Worm (Caenorhabditis elegans) whole organism, early embryonic: ENCODE data around the gene sbp-1.

Experiments
- B0310.2 ChIP-seq: sonication (generic microtip); optimal IDR thresholded peaks from 2 replicates; lab custom pipeline; 2016; ENCODE audit warnings: mild to moderate bottlenecking, missing genetic modification characterization, missing compliant biosample characterization
- F13C5.2 ChIP-seq: sonication (generic microtip); optimal IDR thresholded peaks from 2 replicates; lab custom pipeline; 2017; ENCODE audit warnings: mild to moderate bottlenecking, missing genetic modification characterization, inconsistent platforms, missing compliant biosample characterization
- aly-1 ChIP-seq: sonication (generic microtip); optimal IDR thresholded peaks from 2 replicates; lab custom pipeline; 2016; ENCODE audit warnings: missing genetic modification characterization, missing compliant biosample characterization
- ama-1 ChIP-seq: fragments of 150-350 bp; optimal IDR thresholded peaks from 2 replicates; lab custom pipeline; 2014
- ceh-13 ChIP-seq: fragments of 200-800 bp; sonication (Bioruptor generic); optimal IDR thresholded peaks from 2 replicates; lab custom pipeline; 2018; ENCODE audit warnings: mild to moderate bottlenecking, missing genetic modification characterization, missing compliant biosample characterization
- ceh-36 ChIP-seq: sonication (generic microtip); optimal IDR thresholded peaks from 2 replicates; lab custom pipeline; 2016; ENCODE audit warnings: missing genetic modification characterization, inconsistent platforms, missing compliant biosample characterization
- ets-7 ChIP-seq: sonication (generic microtip); optimal IDR thresholded peaks from 2 replicates; lab custom pipeline; 2016; ENCODE audit warnings: missing genotype, missing genetic modification characterization, missing compliant biosample characterization
- flt-1 ChIP-seq: fragments of 200-800 bp; sonication (Bioruptor generic); IDR thresholded peaks from 2 replicates; pipeline ENCODE4 v1.3.6; 2022; ENCODE audit warnings: missing genetic modification characterization, missing compliant biosample characterization
- hmbx-1 ChIP-seq: sonication (generic microtip); optimal IDR thresholded peaks from 2 replicates; lab custom pipeline; 2016; ENCODE audit warnings: mild to moderate bottlenecking, missing genetic modification characterization, missing compliant biosample characterization
- hmg-4 ChIP-seq: fragments of 200-800 bp; sonication (Bioruptor generic); optimal IDR thresholded peaks from 2 replicates; lab custom pipeline; 2018; ENCODE audit warnings: mild to moderate bottlenecking, missing genetic modification characterization, missing compliant biosample characterization
- hnd-1 ChIP-seq: sonication (generic microtip); optimal IDR thresholded peaks from 2 replicates; lab custom pipeline; 2016; ENCODE audit warnings: missing genetic modification characterization, missing compliant biosample characterization
- pes-1 ChIP-seq: fragments of 200-800 bp; sonication (Bioruptor generic); IDR thresholded peaks from 2 replicates; pipeline ENCODE4 v1.3.6; 2022; ENCODE audit warnings: missing genetic modification reagents, missing genetic modification characterization, missing compliant biosample characterization
- scrt-1 ChIP-seq: fragments of 200-800 bp; sonication (Bioruptor generic); IDR thresholded peaks from 2 replicates; pipeline ENCODE4 v1.3.6; 2022; ENCODE audit warnings: missing genetic modification characterization, missing compliant biosample characterization
- sea-1 ChIP-seq: fragments of 200-800 bp; sonication (Bioruptor generic); conservative IDR thresholded peaks from 2 replicates; pipeline ENCODE4 v1.3.6; 2022; ENCODE audit warnings: missing genetic modification characterization, missing compliant biosample characterization
- tbx-11 ChIP-seq: fragments of 200-800 bp; sonication (Bioruptor generic); IDR thresholded peaks from 2 replicates; pipeline ENCODE4 v1.3.6; 2022; ENCODE audit warnings: missing genetic modification characterization, missing compliant biosample characterization
- tbx-37 ChIP-seq: fragments of 200-800 bp; sonication (Bioruptor generic); conservative IDR thresholded peaks from 2 replicates; pipeline ENCODE4 v1.3.6; 2022; ENCODE audit warnings: missing genetic modification reagents, missing genetic modification characterization, missing compliant biosample characterization
- tra-4 ChIP-seq: sonication (generic microtip); optimal IDR thresholded peaks from 2 replicates; lab custom pipeline; 2017; ENCODE audit warnings: missing genetic modification characterization, missing compliant biosample characterization

Gene sbp-1

ce11 chrIII:11478468-11479363 lies 36.4 kb upstream of the sbp-1 start:
- no peak for TF ChIP-seq aly-1 (tag; lab: Kevin White, UChicago)
- no peak for TF ChIP-seq hmbx-1 (tag; lab: Kevin White, UChicago)
- no peak for TF ChIP-seq tbx-37 (GFP tag; lab: Robert Waterston, UW)
- no peak for TF ChIP-seq tra-4 (tag; lab: Kevin White, UChicago)
- no peak for TF ChIP-seq ets-7 (tag; lab: Kevin White, UChicago)
- TF ChIP-seq pes-1 (GFP tag; lab: Robert Waterston, UW): no peak
- no peak for TF ChIP-seq flt-1 (GFP tag; lab: Robert Waterston, UW)
- no peak for TF ChIP-seq B0310.2 (tag; lab: Kevin White, UChicago)
- no peak for TF ChIP-seq scrt-1 (GFP tag; lab: Robert Waterston, UW)
- no peak for TF ChIP-seq ceh-36 (tag; lab: Kevin White, UChicago)

DNA sequence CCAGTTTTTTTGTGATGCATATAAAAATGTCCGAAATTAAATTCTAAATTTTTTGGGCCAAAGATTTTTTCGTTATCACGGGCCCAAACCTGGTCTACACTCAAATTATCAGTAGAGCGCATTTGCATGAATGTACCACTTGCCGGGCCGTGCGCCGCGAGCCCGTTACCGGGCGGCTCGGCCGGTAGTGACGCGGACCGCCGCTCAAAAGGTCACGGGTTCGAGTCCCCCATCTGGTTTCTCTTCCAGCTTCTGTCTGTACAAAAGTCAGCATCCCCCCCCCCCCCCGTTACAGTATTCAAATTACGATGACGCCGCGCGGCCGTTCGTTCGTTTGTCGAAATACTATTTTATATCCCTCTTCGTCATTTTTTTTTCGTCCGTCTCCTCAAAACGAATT lies 34.9 kb upstream of the sbp-1 start:
- TF ChIP-seq ceh-36 (tag; lab: Kevin White, UChicago) (no peak), ama-1 (no peak), scrt-1 (GFP tag; lab: Robert Waterston, UW) (peak; percentile 31; the same call in 1 of the 2 replicates), B0310.2 (tag; lab: Kevin White, UChicago) (no peak), hnd-1 (tag; lab: Kevin White, UChicago) (no peak), ets-7 (tag; lab: Kevin White, UChicago) (no peak)

- TF ChIP-seq ceh-36 (tag; lab: Kevin White, UChicago): peak; percentile 79
- no peak for TF ChIP-seq scrt-1 (GFP tag; lab: Robert Waterston, UW)
- TF ChIP-seq tbx-11 (GFP tag; lab: Robert Waterston, UW): no peak
- no peak for TF ChIP-seq ets-7 (tag; lab: Kevin White, UChicago)
- TF ChIP-seq aly-1 (tag; lab: Kevin White, UChicago): no peak
- TF ChIP-seq hmbx-1 (tag; lab: Kevin White, UChicago): no peak
These were observed 32.4 kb upstream of the sbp-1 start for ce11 chrIII:11474674-11475306.

DNA sequence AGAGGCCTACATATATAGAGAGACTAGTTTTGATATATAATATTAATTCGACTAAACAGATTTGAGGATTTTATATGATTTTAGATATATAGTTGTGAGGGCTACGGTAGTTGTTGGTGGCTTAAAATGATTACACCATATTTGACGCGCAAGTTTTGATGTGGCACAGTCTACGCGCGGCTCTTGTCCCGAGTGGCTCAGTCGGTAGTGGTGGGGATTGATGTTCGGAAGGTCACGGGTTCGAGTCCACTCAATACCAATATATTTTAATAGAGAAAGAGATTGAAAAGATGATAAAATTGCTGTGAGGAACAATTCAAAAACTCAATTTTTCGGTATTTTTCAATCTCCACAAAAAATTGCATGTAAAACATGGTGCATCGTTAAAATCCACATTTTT lies 30.5 kb upstream of the sbp-1 start:
- TF ChIP-seq hmg-4 (GFP tag; lab: Kevin White, UChicago): no peak
- no peak for TF ChIP-seq pes-1 (GFP tag; lab: Robert Waterston, UW)

DNA sequence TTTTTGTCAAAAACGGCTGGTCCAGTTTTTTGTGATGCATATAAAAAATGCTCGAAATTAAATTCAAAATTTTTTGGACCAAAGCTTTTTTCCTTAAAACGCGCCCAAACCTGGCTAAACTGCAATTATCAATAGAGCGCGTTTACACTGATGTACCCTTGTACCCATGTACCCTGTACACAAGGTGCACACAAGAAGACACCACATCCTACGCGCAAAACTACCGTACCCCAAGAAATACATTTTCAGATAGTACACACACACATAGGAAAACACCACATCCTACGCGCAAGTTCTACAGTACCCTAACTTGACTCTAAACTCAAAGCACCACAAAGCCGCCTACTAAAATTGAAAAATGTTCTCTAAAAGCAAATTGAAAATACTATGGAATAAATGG lies 29.0 kb upstream of the sbp-1 start:
- TF ChIP-seq ceh-36 (tag; lab: Kevin White, UChicago) (no peak), scrt-1 (GFP tag; lab: Robert Waterston, UW) (no peak), ets-7 (tag; lab: Kevin White, UChicago) (no peak), aly-1 (tag; lab: Kevin White, UChicago) (no peak)

- no peak for TF ChIP-seq B0310.2 (tag; lab: Kevin White, UChicago)
- no peak for TF ChIP-seq tra-4 (tag; lab: Kevin White, UChicago)
- no peak for TF ChIP-seq ama-1
- no peak for TF ChIP-seq ceh-13 (GFP tag; lab: Kevin White, UChicago)
- no peak for TF ChIP-seq tbx-37 (GFP tag; lab: Robert Waterston, UW)
- TF ChIP-seq F13C5.2: no peak
- no peak for TF ChIP-seq hmbx-1 (tag; lab: Kevin White, UChicago)
- TF ChIP-seq aly-1 (tag; lab: Kevin White, UChicago): no peak
- TF ChIP-seq pes-1 (GFP tag; lab: Robert Waterston, UW): no peak
- no peak for TF ChIP-seq sea-1 (GFP tag; lab: Robert Waterston, UW)
- no peak for TF ChIP-seq ceh-36 (tag; lab: Kevin White, UChicago)
- TF ChIP-seq hmg-4 (GFP tag; lab: Kevin White, UChicago): no peak
- no peak for TF ChIP-seq scrt-1 (GFP tag; lab: Robert Waterston, UW)
- no peak for TF ChIP-seq hnd-1 (tag; lab: Kevin White, UChicago)
These were observed 28.0 kb upstream of the sbp-1 start, which contains the start of gene bed-2 for ce11 chrIII:11470311-11470858. Gene bed-2 (minus strand): TSS chrIII:11470808.

DNA sequence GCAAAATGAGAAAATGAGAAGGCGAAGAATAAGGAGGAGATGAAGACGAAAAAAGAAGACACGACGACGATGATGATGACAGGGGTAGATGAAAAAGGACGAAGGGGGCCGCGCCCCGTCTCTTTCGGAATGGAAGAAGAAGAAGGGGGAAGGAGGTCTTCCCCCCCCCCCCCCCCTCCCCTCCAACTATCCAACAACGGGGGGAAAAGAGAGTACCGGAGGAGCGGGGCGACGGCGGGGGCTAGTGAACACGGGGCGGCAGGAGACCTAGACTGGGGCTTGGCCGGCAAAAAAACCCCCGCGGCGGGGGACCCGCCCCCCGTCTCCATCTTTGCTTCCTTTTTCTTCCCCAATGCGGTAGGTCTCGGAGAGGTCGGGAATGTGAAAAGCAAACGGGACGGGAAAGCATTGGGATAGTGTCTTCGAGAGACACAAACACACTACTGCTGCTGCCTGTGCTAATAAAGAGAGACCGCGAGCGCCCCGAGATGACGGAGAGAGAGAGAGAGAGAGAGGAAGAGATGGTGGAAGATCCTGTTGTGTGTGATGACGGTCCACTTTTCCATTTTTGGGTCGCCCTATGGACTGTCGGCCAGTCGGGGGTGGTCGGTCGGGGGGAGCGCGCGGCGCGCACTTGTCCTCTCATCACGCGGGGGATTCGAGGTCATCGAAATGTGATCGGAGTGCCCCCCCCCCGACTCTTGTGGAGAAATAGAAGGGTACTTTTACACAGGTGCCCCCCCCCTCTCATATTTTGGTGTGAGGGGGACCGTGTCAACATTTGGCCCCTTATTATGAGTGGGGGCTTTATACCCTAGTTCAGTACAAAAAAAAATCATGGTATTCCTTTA lies 25.5 kb upstream of the sbp-1 start:
- TF ChIP-seq hnd-1 (tag; lab: Kevin White, UChicago) (no peak), F13C5.2 (no peak), sea-1 (GFP tag; lab: Robert Waterston, UW) (0 out of 2 replicates have a peak, but pooled peaks have one; percentile 17), scrt-1 (GFP tag; lab: Robert Waterston, UW) (0 out of 2 replicates have a peak, but pooled peaks have one; percentile 31), hmbx-1 (tag; lab: Kevin White, UChicago) (no peak), B0310.2 (tag; lab: Kevin White, UChicago) (no peak), hmg-4 (GFP tag; lab: Kevin White, UChicago) (peak; percentile 35)
